Fruit fly (Drosophila melanogaster): ENCODE results near the gene DNAlig3.

DNAlig3 gene

DNA sequence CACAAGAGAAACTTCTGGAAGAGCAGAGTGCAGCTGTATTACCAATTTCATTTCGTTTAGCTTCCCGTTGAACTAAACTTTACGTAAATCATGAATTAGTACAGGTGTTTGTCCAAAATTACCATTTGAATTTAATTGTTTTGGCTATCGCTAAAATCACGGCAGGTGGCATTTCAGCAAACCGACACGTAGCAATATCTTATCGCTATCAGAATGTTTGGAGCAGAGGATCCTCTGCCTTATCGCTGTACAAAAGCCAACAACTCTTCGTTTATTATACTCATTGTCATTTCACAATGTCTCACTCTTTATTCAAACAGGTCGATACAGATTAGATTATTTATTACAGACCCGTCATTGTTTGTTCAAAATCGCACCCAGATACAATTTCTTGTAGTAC lies 35.8 kb downstream of the DNAlig3 start (continued):
- TF ChIP-seq CG16863 (GFP tag; optimal IDR thresholded peaks at IDR 0.05) (no peak), wek (GFP tag; optimal IDR thresholded peaks at IDR 0.05) (no peak), gsb (GFP tag; IDR thresholded peaks at IDR 0.05) (no peak), mirr (GFP tag; optimal IDR thresholded peaks at IDR 0.05) (peak; percentile 56), Hr78 (GFP tag; optimal IDR thresholded peaks at IDR 0.05) (no peak), en (GFP tag; optimal IDR thresholded peaks at IDR 0.05) (no peak), CG2199 (GFP tag; IDR thresholded peaks at IDR 0.05) (no peak), Hr51 (GFP tag; optimal IDR thresholded peaks at IDR 0.05) (no peak)

DNA sequence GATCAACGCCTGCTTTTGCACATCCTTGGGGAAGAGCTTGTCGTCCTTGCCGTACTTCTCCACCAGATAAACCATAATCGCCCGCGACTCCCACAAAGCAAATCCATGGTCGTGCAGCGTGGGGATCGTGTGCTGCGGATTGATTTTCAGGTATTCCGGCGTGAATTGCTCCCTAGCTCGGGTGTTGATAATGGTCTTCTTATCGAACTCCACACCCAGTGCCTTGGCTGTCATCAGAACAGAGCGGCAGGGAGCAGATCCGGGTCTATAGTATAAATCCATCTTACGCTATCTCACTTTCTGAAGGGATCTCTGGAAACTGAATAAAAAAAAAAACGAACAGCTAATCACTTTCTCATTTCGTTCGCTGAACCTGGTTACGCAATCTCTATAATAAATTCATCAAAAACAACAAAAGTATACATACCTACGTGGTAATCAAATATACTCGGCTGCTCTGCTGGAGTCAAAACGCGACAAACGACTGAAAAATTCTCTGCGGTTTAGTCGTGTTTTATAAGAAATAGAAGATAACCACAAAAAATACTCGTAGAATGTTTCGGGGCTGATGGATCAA lies 36.3 kb downstream of the DNAlig3 start, which contains the start of gene GstD10:
Gene GstD10, minus strand, starts transcription at position 472 of the 577 bp plus-strand sequence.
- TF ChIP-seq Nf-YB (GFP tag; optimal IDR thresholded peaks at IDR 0.05) (no peak), luna (GFP tag; optimal IDR thresholded peaks at IDR 0.05) (no peak), Pdp1 (GFP tag; optimal IDR thresholded peaks at IDR 0.05) (peak in 1 of 2 experiments; percentile 79), chinmo (GFP tag; IDR thresholded peaks at IDR 0.05; ENCODE audit: partially characterized antibody) (0 out of 4 replicates have a peak, but pooled peaks have one; percentile 20), CG7786 (GFP tag; optimal IDR thresholded peaks at IDR 0.05) (no peak), nmo (GFP tag; optimal IDR thresholded peaks at IDR 0.05) (no peak)

DNA sequence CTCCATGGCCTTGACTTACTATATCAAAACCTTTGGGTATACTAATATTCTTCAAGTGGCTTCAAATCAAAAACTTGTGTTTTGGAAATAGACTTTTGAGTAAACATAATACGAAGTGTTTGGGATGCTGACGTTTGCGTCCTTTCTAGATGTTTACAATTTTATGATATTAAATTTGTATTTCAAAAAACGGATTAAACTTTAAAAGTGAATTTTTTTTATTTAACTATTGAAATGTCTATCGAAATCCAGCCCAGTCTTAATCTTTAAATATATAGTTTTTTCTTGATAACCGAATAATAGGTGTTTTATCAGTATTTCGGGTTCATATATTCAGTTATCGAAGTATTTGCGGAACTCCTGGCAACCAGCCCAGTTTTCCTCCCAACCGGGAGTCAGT lies 37.1 kb downstream of the DNAlig3 start, which contains the start of gene Tim17a1:
Gene Tim17a1, minus strand, starts transcription at position 101 of the 400 bp plus-strand sequence.
- TF ChIP-seq dmrt99B (tag; optimal IDR thresholded peaks at IDR 0.05), result no peak
- TF ChIP-seq Scr (GFP tag; IDR thresholded peaks at IDR 0.05; ENCODE audit: partially characterized antibody), result no peak
- TF ChIP-seq CG12659 (GFP tag; optimal IDR thresholded peaks at IDR 0.05), result no peak
- TF ChIP-seq Blimp-1 (GFP tag; optimal IDR thresholded peaks at IDR 0.05), result no peak
- TF ChIP-seq Deaf1 (tag; optimal IDR thresholded peaks at IDR 0.05), result no peak
- TF ChIP-seq CG9437 (GFP tag; optimal IDR thresholded peaks at IDR 0.05), result no peak
- no peak for TF ChIP-seq lov (optimal IDR thresholded peaks at IDR 0.05)
- TF ChIP-seq lov (GFP tag; IDR thresholded peaks at IDR 0.05), result no peak
- TF ChIP-seq inv (GFP tag; IDR thresholded peaks at IDR 0.05; ENCODE audit: partially characterized antibody), result no peak
- no peak for TF ChIP-seq crp (GFP tag; optimal IDR thresholded peaks at IDR 0.05)

DNA sequence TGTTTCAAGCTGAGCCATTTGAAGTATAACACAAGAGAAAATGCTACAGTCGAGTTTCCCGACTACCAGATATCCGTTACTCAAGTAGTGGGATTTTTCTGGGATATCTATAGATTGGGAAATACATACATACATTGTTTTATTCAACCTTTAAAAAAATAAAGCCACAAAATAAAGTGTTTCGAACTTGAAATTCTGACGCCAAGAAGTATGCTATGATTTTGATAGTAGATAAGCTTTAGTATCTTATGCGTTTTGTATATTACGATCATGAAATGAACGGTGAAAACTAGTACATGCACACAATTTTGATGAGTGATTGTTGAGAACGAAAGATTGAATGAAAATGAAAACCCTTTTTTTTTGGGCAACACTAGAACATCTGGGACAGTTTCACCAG lies 38.1 kb downstream of the DNAlig3 start:
- TF ChIP-seq CG4328 (GFP tag; optimal IDR thresholded peaks at IDR 0.05) (no peak), grn (GFP tag; optimal IDR thresholded peaks at IDR 0.05) (peak; percentile 98)

DNA sequence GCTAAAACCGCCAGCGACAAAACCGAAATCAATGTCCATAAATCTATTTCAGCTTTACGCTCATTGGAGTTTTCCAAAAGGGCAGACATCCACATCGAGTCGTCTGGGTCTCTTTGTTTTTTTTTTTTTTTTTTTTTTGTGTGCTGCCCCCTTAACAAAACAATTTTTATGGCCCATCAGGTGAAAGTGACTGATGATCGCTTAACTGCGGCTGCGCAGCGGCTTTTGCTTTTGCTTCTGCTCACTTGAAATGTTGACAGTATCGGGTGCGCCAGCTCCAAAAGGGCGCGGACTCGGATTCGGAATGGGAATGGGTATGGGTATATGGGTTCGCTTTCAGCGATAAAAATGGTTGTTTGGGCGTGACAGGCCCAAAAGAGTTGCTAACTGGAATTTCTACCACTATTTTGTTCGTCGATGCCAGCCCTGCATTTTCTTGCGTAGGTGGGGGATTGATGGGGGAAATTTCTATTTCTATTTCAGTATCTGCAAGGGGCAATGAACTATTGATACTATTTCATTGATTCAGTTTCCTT lies 39.6 kb downstream of the DNAlig3 start:
- peak; percentile 33 for TF ChIP-seq abd-A (tag; optimal IDR thresholded peaks at IDR 0.05)
- TF ChIP-seq Blimp-1 (GFP tag; optimal IDR thresholded peaks at IDR 0.05), result peak; percentile 97
- no peak for TF ChIP-seq CG12769 (tag; optimal IDR thresholded peaks at IDR 0.05)
- TF ChIP-seq kni (GFP tag; optimal IDR thresholded peaks at IDR 0.05), result peak; percentile 92
- no peak for TF ChIP-seq sisA (GFP tag; IDR thresholded peaks at IDR 0.05)
- peak; percentile 73 for TF ChIP-seq sqz (GFP tag; optimal IDR thresholded peaks at IDR 0.05)
- TF ChIP-seq sd (tag; optimal IDR thresholded peaks at IDR 0.05), result peak; percentile 18
- peak; percentile 32 for TF ChIP-seq oc (tag; optimal IDR thresholded peaks at IDR 0.05)
- 0 out of 2 replicates have a peak, but pooled peaks have one; percentile 21 for TF ChIP-seq Awh (GFP tag; IDR thresholded peaks at IDR 0.05)

All from whole organism, embryonic.